Fruit fly (Drosophila melanogaster): ENCODE results near the gene CG31637.

CG31637 gene

DNA sequence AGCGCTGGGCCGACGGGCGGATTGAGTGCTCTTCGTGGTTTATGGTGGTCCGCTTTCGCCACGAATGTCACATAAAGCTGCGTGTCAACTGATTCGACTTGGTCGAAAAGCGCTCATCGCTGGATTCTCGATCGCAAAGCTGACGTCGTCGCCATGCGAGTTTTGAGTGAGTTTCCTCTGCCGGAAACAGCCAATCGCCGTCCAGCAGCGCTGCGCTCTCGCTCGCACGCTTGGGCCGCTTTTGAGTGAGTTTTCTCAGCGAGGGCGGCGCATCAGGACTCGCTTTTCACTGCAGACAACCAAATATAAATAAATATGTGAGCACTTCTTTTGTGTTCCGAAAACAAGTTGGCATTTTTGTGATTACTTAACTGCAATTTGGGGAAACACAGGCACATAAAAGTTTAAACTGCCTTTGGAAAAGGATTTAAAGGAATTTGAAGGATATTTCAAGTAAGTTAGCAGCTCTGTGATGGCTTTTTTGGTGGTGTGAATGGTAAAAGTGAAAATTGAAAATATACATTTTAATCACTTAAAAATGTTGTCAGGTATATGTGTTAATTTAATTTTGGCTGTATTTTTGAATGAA lies 48.5 kb downstream of the CG31637 start, which contains the start of gene eya:
Gene eya, minus strand, starts transcription at position 94 of the 589 bp plus-strand sequence.
- TF ChIP-seq toe (GFP tag; optimal IDR thresholded peaks at IDR 0.05) = no peak
- peak; percentile 55 for TF ChIP-seq kay (GFP tag; ENCODE audit: borderline replicate concordance)
- no peak for TF ChIP-seq CG12768 (GFP tag; optimal IDR thresholded peaks at IDR 0.05)
- peak; percentile 24 for TF ChIP-seq tj (GFP tag; optimal IDR thresholded peaks at IDR 0.05)

DNA sequence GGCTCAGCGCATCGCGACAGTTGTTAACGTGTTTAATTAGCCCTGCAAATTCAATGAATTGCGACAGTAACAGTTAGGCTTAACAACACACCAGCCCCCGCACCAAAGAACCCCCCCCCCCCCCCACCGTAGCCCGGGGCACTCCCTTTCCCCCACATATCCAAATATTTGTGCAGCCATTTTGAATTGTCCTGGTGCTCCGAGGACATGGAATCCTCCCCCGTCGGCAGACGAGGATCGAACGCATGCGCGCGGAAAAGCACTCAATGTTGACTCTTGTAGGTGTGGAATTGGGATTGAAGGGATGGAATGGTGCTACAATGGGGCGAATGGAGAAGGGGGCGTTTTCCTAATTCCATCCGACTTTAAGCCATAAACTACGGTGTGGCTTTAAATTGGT lies 49.5 kb downstream of the CG31637 start:
- TF ChIP-seq CG12768 (GFP tag; optimal IDR thresholded peaks at IDR 0.05) (no peak), toe (GFP tag; optimal IDR thresholded peaks at IDR 0.05) (no peak), CG11617 (GFP tag; optimal IDR thresholded peaks at IDR 0.05) (no peak), CG7101 (tag; optimal IDR thresholded peaks at IDR 0.05) (no peak), Hr96 (GFP tag; optimal IDR thresholded peaks at IDR 0.05) (no peak), CG1620 (GFP tag; optimal IDR thresholded peaks at IDR 0.05) (no peak), CG14711 (tag; optimal IDR thresholded peaks at IDR 0.05) (no peak), tj (GFP tag; optimal IDR thresholded peaks at IDR 0.05) (no peak), Crg-1 (GFP tag; optimal IDR thresholded peaks at IDR 0.05) (no peak), CG7045 (GFP tag; optimal IDR thresholded peaks at IDR 0.05) (no peak), kay (GFP tag; ENCODE audit: borderline replicate concordance) (no peak), ovo (GFP tag; optimal IDR thresholded peaks at IDR 0.05) (no peak), cic (GFP tag; optimal IDR thresholded peaks at IDR 0.05) (no peak), Mnt (GFP tag; optimal IDR thresholded peaks at IDR 0.05) (no peak), Clk (GFP tag; optimal IDR thresholded peaks at IDR 0.05) (no peak), bab1 (GFP tag; optimal IDR thresholded peaks at IDR 0.05) (no peak)

DNA sequence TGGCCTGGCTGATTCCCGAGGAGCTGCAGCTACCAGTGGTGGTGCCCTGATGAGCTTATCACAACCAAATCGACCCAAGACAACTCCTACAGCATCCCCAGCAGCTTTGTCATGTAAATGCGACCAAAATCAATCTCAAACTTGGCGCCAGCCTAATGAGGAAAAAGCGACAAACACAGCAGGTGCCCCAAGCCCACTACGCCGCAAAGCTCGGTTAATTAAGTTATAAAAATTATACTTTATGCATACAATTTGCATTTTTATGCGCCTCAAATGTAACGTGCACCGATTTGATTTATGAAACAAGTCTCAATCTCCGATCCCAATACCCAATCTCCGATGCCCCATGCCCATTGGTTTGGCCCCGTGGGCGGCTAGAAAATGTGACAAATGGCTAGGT lies 52.4 kb downstream of the CG31637 start:
- no peak for TF ChIP-seq CG7045 (GFP tag; optimal IDR thresholded peaks at IDR 0.05)
- TF ChIP-seq Mnt (GFP tag; optimal IDR thresholded peaks at IDR 0.05) = no peak
- TF ChIP-seq cic (GFP tag; optimal IDR thresholded peaks at IDR 0.05) = no peak
- TF ChIP-seq Hr96 (GFP tag; optimal IDR thresholded peaks at IDR 0.05) = no peak
- TF ChIP-seq tj (GFP tag; optimal IDR thresholded peaks at IDR 0.05) = no peak
- no peak for TF ChIP-seq kay (GFP tag; ENCODE audit: borderline replicate concordance)
- TF ChIP-seq Clk (GFP tag; optimal IDR thresholded peaks at IDR 0.05) = no peak
- no peak for TF ChIP-seq CG33017 (tag; optimal IDR thresholded peaks at IDR 0.05)
- no peak for TF ChIP-seq toe (GFP tag; optimal IDR thresholded peaks at IDR 0.05)

DNA sequence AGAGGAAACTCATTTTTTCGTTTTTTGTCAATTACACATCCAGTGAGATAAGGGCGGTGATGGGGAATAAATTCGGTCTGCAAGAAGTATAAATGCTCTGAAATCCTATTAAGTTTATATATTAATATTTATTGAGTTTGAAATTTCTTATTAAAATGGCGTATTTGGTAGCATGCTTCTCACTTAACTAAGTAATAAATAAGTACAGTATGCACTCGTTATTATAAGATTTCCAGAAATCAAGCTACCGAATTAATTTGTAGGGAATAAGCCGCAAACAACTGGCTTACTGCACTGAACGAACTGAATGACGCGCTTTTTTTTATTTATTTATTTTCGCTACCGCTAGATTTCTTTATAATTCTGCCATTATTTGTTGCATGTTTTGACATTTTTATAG lies 53.0 kb downstream of the CG31637 start:
- TF ChIP-seq CG5204 (GFP tag; optimal IDR thresholded peaks at IDR 0.05) (no peak), CG11617 (GFP tag; optimal IDR thresholded peaks at IDR 0.05) (no peak), ovo (GFP tag; optimal IDR thresholded peaks at IDR 0.05) (no peak), toe (GFP tag; optimal IDR thresholded peaks at IDR 0.05) (no peak), Hr96 (GFP tag; optimal IDR thresholded peaks at IDR 0.05) (no peak), CG12768 (GFP tag; optimal IDR thresholded peaks at IDR 0.05) (no peak), CG14711 (tag; optimal IDR thresholded peaks at IDR 0.05) (no peak), CG7045 (GFP tag; optimal IDR thresholded peaks at IDR 0.05) (no peak), tj (GFP tag; optimal IDR thresholded peaks at IDR 0.05) (no peak), kay (GFP tag; ENCODE audit: borderline replicate concordance) (no peak), pad (GFP tag; optimal IDR thresholded peaks at IDR 0.05) (no peak), CG7101 (tag; optimal IDR thresholded peaks at IDR 0.05) (no peak), Mnt (GFP tag; optimal IDR thresholded peaks at IDR 0.05) (no peak), Crg-1 (GFP tag; optimal IDR thresholded peaks at IDR 0.05) (no peak), cnc (optimal IDR thresholded peaks at IDR 0.05) (no peak)

DNA sequence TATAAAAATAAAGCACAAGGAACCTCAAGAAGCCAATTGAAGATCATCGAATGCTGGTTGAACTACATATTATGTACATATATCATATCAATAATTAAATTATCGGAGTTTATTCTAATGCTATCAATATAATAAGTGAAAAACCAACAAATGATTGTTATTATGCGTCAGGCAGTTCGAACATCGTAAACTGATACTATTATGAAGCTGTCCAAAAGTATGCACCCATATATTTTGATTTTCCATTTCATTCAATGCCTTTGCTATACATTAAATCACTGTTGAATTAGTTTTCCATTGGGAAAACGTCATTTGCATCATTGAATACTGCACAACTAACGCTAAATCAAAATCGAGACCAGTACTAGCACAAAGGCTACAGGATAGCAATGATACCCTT lies 53.9 kb downstream of the CG31637 start:
- TF ChIP-seq pad (GFP tag; optimal IDR thresholded peaks at IDR 0.05) (no peak), CG1620 (GFP tag; optimal IDR thresholded peaks at IDR 0.05) (no peak), ovo (GFP tag; optimal IDR thresholded peaks at IDR 0.05) (no peak), CG12768 (GFP tag; optimal IDR thresholded peaks at IDR 0.05) (no peak), tj (GFP tag; optimal IDR thresholded peaks at IDR 0.05) (no peak), cnc (optimal IDR thresholded peaks at IDR 0.05) (no peak), Clk (GFP tag; optimal IDR thresholded peaks at IDR 0.05) (no peak), CG14711 (tag; optimal IDR thresholded peaks at IDR 0.05) (no peak), CG7101 (tag; optimal IDR thresholded peaks at IDR 0.05) (no peak), kay (GFP tag; ENCODE audit: borderline replicate concordance) (no peak), bab1 (GFP tag; optimal IDR thresholded peaks at IDR 0.05) (no peak), CG7045 (GFP tag; optimal IDR thresholded peaks at IDR 0.05) (no peak)

DNA sequence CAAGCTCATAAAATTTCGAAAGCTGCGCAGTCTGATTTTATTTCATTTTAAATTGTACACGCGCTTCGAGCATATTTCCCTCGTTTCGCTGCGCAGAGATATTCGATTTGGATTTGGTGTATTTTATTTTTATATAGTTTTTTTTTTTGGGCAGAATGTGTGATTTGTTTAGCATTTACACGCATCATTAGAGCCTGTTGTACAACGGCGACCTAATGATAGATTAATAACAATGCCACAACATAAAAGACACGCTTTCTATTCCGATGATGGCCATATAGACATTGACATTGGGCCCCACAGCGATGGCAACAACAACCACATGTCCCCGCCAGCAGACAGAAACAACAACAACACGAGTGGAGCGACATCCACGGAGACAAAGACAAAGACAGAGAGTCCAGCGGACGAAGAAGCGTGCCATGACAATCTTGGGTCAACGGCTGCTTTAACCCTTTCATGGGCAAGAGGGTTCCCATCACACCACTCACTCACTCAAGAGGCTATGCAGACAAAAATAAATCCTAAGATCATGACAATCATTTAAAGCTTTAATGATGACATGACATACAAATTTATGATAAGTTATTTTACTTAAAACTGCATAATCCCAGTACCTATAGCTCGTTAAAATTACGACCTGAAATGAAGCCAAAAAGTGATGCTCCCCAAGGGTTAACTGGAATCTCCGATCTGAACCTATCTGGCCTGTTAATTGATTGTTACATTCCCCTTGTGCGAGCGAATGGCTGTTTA lies 54.8 kb downstream of the CG31637 start:
- TF ChIP-seq CG1620 (GFP tag; optimal IDR thresholded peaks at IDR 0.05) = no peak
- no peak for TF ChIP-seq CG5204 (GFP tag; optimal IDR thresholded peaks at IDR 0.05)

DNA sequence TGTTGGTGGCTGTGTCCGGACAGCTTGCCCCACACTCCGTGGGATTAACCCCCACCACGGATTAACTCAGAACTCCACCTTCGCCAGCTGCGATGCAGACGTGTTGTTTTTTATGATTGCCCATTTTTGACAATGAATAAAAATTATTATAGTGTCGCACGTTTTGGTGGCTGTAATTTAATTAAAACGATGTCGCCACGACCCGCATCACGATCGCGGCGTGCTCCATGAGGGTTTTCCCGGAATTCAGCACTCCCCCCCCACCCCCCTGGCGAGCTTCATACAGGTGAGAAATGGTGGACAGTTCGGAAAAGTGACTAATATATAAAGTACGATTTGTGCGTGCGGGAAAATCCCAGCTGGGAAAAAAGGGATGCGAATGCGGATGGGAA lies 55.3 kb downstream of the CG31637 start:
- TF ChIP-seq kay (GFP tag; ENCODE audit: borderline replicate concordance) = no peak
- TF ChIP-seq Hr96 (GFP tag; optimal IDR thresholded peaks at IDR 0.05) = no peak
- no peak for TF ChIP-seq toe (GFP tag; optimal IDR thresholded peaks at IDR 0.05)
- TF ChIP-seq Clk (GFP tag; optimal IDR thresholded peaks at IDR 0.05) = no peak
- TF ChIP-seq CG11617 (GFP tag; optimal IDR thresholded peaks at IDR 0.05) = no peak
- TF ChIP-seq bab1 (GFP tag; optimal IDR thresholded peaks at IDR 0.05) = no peak
- TF ChIP-seq CG14711 (tag; optimal IDR thresholded peaks at IDR 0.05) = no peak
- no peak for TF ChIP-seq cic (GFP tag; optimal IDR thresholded peaks at IDR 0.05)
- TF ChIP-seq cnc (optimal IDR thresholded peaks at IDR 0.05) = no peak
- TF ChIP-seq CG5204 (GFP tag; optimal IDR thresholded peaks at IDR 0.05) = no peak
- no peak for TF ChIP-seq CG7101 (tag; optimal IDR thresholded peaks at IDR 0.05)
- no peak for TF ChIP-seq CG12768 (GFP tag; optimal IDR thresholded peaks at IDR 0.05)
- no peak for TF ChIP-seq Crg-1 (GFP tag; optimal IDR thresholded peaks at IDR 0.05)
- TF ChIP-seq CG1620 (GFP tag; optimal IDR thresholded peaks at IDR 0.05) = no peak
- no peak for TF ChIP-seq ovo (GFP tag; optimal IDR thresholded peaks at IDR 0.05)
